Worm (Caenorhabditis elegans) whole organism, L1 larva: ENCODE data around the gene pro-1.

ENCODE experiments used
- C34B4.2 ChIP-seq: sonication (generic microtip); optimal IDR thresholded peaks from 2 replicates; lab custom pipeline; 2017; ENCODE audit warnings: mild to moderate bottlenecking, missing genetic modification characterization, missing compliant biosample characterization
- F16B12.6 ChIP-seq: fragments of 150-350 bp; optimal IDR thresholded peaks from 2 replicates; lab custom pipeline; 2014; ENCODE audit warnings: missing biosample characterization, missing genetic modification characterization
- Y116A8C.19 ChIP-seq: sonication (generic microtip); optimal IDR thresholded peaks from 2 replicates; lab custom pipeline; 2016; ENCODE audit warnings: missing compliant biosample characterization, missing genetic modification characterization, borderline replicate concordance
- aha-1 ChIP-seq: fragments of 150-350 bp; optimal IDR thresholded peaks from 2 replicates; lab custom pipeline; 2014; ENCODE audit warnings: missing biosample characterization, missing genetic modification characterization
- aly-2 ChIP-seq: fragments of 150-350 bp; optimal IDR thresholded peaks from 2 replicates; lab custom pipeline; 2014; ENCODE audit warnings: missing biosample characterization, missing genetic modification characterization
- ama-1 ChIP-seq: fragments of 150-350 bp; optimal IDR thresholded peaks from 2 replicates; lab custom pipeline; 2014
- ceh-88 ChIP-seq: fragments of 200-800 bp; sonication (Bioruptor generic); IDR thresholded peaks from 2 replicates; pipeline ENCODE4 v1.3.6; 2022; ENCODE audit warnings: missing genetic modification characterization, missing compliant biosample characterization
- ceh-90 ChIP-seq: sonication (generic microtip); optimal IDR thresholded peaks from 2 replicates; lab custom pipeline; 2016; ENCODE audit warnings: missing genetic modification characterization, missing compliant biosample characterization
- dpl-1 ChIP-seq, 3 experiments: fragments of 150-350 bp in 2 of 3; sonication (generic microtip) in 1 of 3; optimal IDR thresholded peaks; 2 replicates each; lab custom pipeline; 2014 to 2017; ENCODE audit warnings: missing biosample characterization in 3 of 3, missing genetic modification characterization in 3 of 3, missing genetic modification reagents in 3 of 3
- dsc-1 ChIP-seq: sonication (generic microtip); optimal IDR thresholded peaks from 2 replicates; lab custom pipeline; 2016; ENCODE audit warnings: mild to moderate bottlenecking, missing genetic modification characterization, missing compliant biosample characterization
- efl-1 ChIP-seq, 4 experiments: fragments of 150-350 bp; optimal IDR thresholded peaks in 3 of 4; peaks in 1 of 4; 1 replicate in 1 of 4; 2 replicates in 3 of 4; lab custom pipeline; 2014; ENCODE audit warnings: missing biosample characterization in 2 of 4, missing genetic modification characterization in 2 of 4, missing genetic modification reagents in 2 of 4
- egl-13 ChIP-seq: sonication (generic microtip); optimal IDR thresholded peaks from 2 replicates; lab custom pipeline; 2016; ENCODE audit warnings: missing genotype, missing genetic modification reagents, missing genetic modification characterization, missing compliant biosample characterization
- elt-2 ChIP-seq: sonication (generic microtip); optimal IDR thresholded peaks from 2 replicates; lab custom pipeline; 2016; ENCODE audit warnings: missing genetic modification characterization, mild to moderate bottlenecking, inconsistent platforms, missing compliant biosample characterization, missing genetic modification reagents
- ets-5 ChIP-seq: fragments of 200-800 bp; sonication (Bioruptor generic); IDR thresholded peaks from 2 replicates; pipeline ENCODE4 v1.3.6; 2022; ENCODE audit warnings: missing genetic modification characterization, missing compliant biosample characterization
- fkh-10 ChIP-seq: sonication (generic microtip); optimal IDR thresholded peaks from 2 replicates; lab custom pipeline; 2017; ENCODE audit warnings: missing biosample characterization, missing genetic modification reagents, missing genetic modification characterization
- irx-1 ChIP-seq: sonication (generic microtip); optimal IDR thresholded peaks from 2 replicates; lab custom pipeline; 2016; ENCODE audit warnings: missing genetic modification characterization, missing compliant biosample characterization
- lin-13 ChIP-seq: fragments of 150-350 bp; optimal IDR thresholded peaks from 2 replicates; lab custom pipeline; 2014; ENCODE audit warnings: missing biosample characterization, missing genetic modification reagents, missing genetic modification characterization
- lin-14 ChIP-seq: fragments of 200-800 bp; sonication (Bioruptor generic); optimal IDR thresholded peaks from 2 replicates; lab custom pipeline; 2018; ENCODE audit warnings: mild to moderate bottlenecking, missing genetic modification characterization, moderate library complexity, missing compliant biosample characterization
- lir-3 ChIP-seq: sonication (generic microtip); optimal IDR thresholded peaks from 2 replicates; lab custom pipeline; 2016; ENCODE audit warnings: mild to moderate bottlenecking, missing genetic modification characterization, moderate library complexity, missing compliant biosample characterization; ENCODE audit not compliant: poor library complexity
- lsy-2 ChIP-seq, 2 experiments: fragments of 150-350 bp; optimal IDR thresholded peaks; 2 replicates each; lab custom pipeline; 2014; ENCODE audit warnings: missing biosample characterization in 2 of 2, missing genetic modification characterization in 2 of 2
- mab-9 ChIP-seq: fragments of 200-800 bp; sonication (Bioruptor generic); IDR thresholded peaks from 2 replicates; pipeline ENCODE4 v1.3.6; 2022; ENCODE audit warnings: missing genetic modification reagents, missing genetic modification characterization, missing compliant biosample characterization
- mdl-1 ChIP-seq, 2 experiments: fragments of 150-350 bp; optimal IDR thresholded peaks; 2 replicates each; lab custom pipeline; 2014 to 2017; ENCODE audit warnings: missing biosample characterization in 2 of 2, missing genetic modification characterization in 2 of 2, inconsistent platforms in 1 of 2
- mef-2 ChIP-seq: fragments of 150-350 bp; optimal IDR thresholded peaks from 2 replicates; lab custom pipeline; 2014; ENCODE audit warnings: missing biosample characterization, missing genetic modification characterization
- mep-1 ChIP-seq: fragments of 150-350 bp; optimal IDR thresholded peaks from 2 replicates; lab custom pipeline; 2014; ENCODE audit warnings: missing biosample characterization, missing genetic modification characterization
- nhr-11 ChIP-seq: fragments of 150-350 bp; optimal IDR thresholded peaks from 2 replicates; lab custom pipeline; 2014; ENCODE audit warnings: missing biosample characterization, missing genetic modification characterization
- nhr-12 ChIP-seq: sonication (generic microtip); optimal IDR thresholded peaks from 2 replicates; lab custom pipeline; 2017; ENCODE audit warnings: missing biosample characterization, missing genetic modification characterization
- nhr-19 ChIP-seq: fragments of 200-800 bp; sonication (Bioruptor generic); conservative IDR thresholded peaks from 2 replicates; pipeline ENCODE4 v1.3.6; 2022; ENCODE audit warnings: missing genetic modification characterization, missing compliant biosample characterization
- nhr-237 ChIP-seq: fragments of 150-350 bp; optimal IDR thresholded peaks from 2 replicates; lab custom pipeline; 2014; ENCODE audit warnings: missing biosample characterization, missing genetic modification characterization
- nhr-71 ChIP-seq: sonication (generic microtip); optimal IDR thresholded peaks from 2 replicates; lab custom pipeline; 2016; ENCODE audit warnings: mild to moderate bottlenecking, missing genetic modification characterization, moderate library complexity, missing compliant biosample characterization
- nhr-84 ChIP-seq: sonication (generic microtip); optimal IDR thresholded peaks from 2 replicates; lab custom pipeline; 2017; ENCODE audit warnings: missing biosample characterization, missing genetic modification characterization
- nhr-90 ChIP-seq: sonication (generic microtip); optimal IDR thresholded peaks from 2 replicates; lab custom pipeline; 2016; ENCODE audit warnings: mild to moderate bottlenecking, missing genetic modification characterization, missing compliant biosample characterization; ENCODE audit not compliant: poor library complexity
- pag-3 ChIP-seq: sonication (generic microtip); optimal IDR thresholded peaks from 2 replicates; lab custom pipeline; 2017; ENCODE audit warnings: missing genetic modification characterization, mild to moderate bottlenecking, missing compliant biosample characterization, antibody characterized with exemption, borderline replicate concordance; ENCODE audit not compliant: insufficient read depth
- pqm-1 ChIP-seq: sonication (generic microtip); optimal IDR thresholded peaks from 3 replicates; lab custom pipeline; 2017; ENCODE audit warnings: missing biosample characterization, missing genetic modification characterization
- rnt-1 ChIP-seq: sonication (generic microtip); optimal IDR thresholded peaks from 2 replicates; lab custom pipeline; 2016; ENCODE audit warnings: mild to moderate bottlenecking, missing genetic modification characterization, moderate library complexity, missing compliant biosample characterization
- skn-1 ChIP-seq: fragments of 150-350 bp; optimal IDR thresholded peaks from 2 replicates; lab custom pipeline; 2014; ENCODE audit warnings: missing biosample characterization, missing genetic modification characterization
- snpc-4 ChIP-seq: fragments of 150-350 bp; optimal IDR thresholded peaks from 2 replicates; lab custom pipeline; 2014; ENCODE audit warnings: missing biosample characterization, missing genetic modification characterization
- sup-37 ChIP-seq: fragments of 200-800 bp; sonication (Bioruptor generic); optimal IDR thresholded peaks from 2 replicates; lab custom pipeline; 2018; ENCODE audit warnings: mild to moderate bottlenecking, missing genetic modification characterization, missing compliant biosample characterization
- tbx-2 ChIP-seq: sonication (generic microtip); optimal IDR thresholded peaks from 2 replicates; lab custom pipeline; 2016; ENCODE audit warnings: missing genetic modification characterization, missing compliant biosample characterization
- tlp-1 ChIP-seq: fragments of 150-350 bp; optimal IDR thresholded peaks from 2 replicates; lab custom pipeline; 2014; ENCODE audit warnings: missing biosample characterization, missing genetic modification characterization
- unc-130 ChIP-seq: fragments of 150-350 bp; optimal IDR thresholded peaks from 2 replicates; lab custom pipeline; 2017; ENCODE audit warnings: missing biosample characterization, missing genetic modification characterization, inconsistent platforms
- unc-30 ChIP-seq: sonication (generic microtip); optimal IDR thresholded peaks from 2 replicates; lab custom pipeline; 2017; ENCODE audit warnings: missing biosample characterization, missing genetic modification characterization
- unc-62 ChIP-seq: fragments of 150-350 bp; optimal IDR thresholded peaks from 2 replicates; lab custom pipeline; 2014; ENCODE audit warnings: missing biosample characterization, missing genetic modification reagents, missing genetic modification characterization
- unc-86 ChIP-seq: sonication (generic microtip); optimal IDR thresholded peaks from 2 replicates; lab custom pipeline; 2016; ENCODE audit warnings: missing genetic modification characterization, missing compliant biosample characterization
- vab-15 ChIP-seq: sonication (generic microtip); optimal IDR thresholded peaks from 2 replicates; lab custom pipeline; 2017; ENCODE audit warnings: missing genotype, mild to moderate bottlenecking, missing genetic modification characterization, missing compliant biosample characterization
- xbp-1 ChIP-seq: sonication (generic microtip); optimal IDR thresholded peaks from 2 replicates; lab custom pipeline; 2016; ENCODE audit warnings: missing genetic modification characterization, missing compliant biosample characterization
- zag-1 ChIP-seq: fragments of 150-350 bp; optimal IDR thresholded peaks from 2 replicates; lab custom pipeline; 2014; ENCODE audit warnings: missing biosample characterization, missing genetic modification characterization
- ztf-4 ChIP-seq: fragments of 150-350 bp; optimal IDR thresholded peaks from 2 replicates; lab custom pipeline; 2014; ENCODE audit warnings: missing biosample characterization, missing genetic modification characterization

pro-1 gene

ce11 chrII:10558962-10559415 lies 17.2 kb upstream of the pro-1 start (continued):
- peak; percentile 96 for TF ChIP-seq nhr-71
- TF ChIP-seq ceh-88 (GFP tag; lab: Robert Waterston, UW): peak; percentile 80
- no peak for TF ChIP-seq nhr-84 (tag; lab: Kevin White, UChicago)

ce11 chrII:10558345-10558744 lies 16.5 kb upstream of the pro-1 start:
- TF ChIP-seq unc-130 (tag; lab: Kevin White, UChicago): peak; percentile 65
- TF ChIP-seq ztf-4 (tag; lab: Kevin White, UChicago): peak; percentile 14
- TF ChIP-seq lin-14 (GFP tag; lab: Kevin White, UChicago): peak; percentile 61
- no peak for TF ChIP-seq tbx-2 (tag; lab: Kevin White, UChicago)
- TF ChIP-seq snpc-4 (tag; lab: Kevin White, UChicago): no peak
- no peak for TF ChIP-seq unc-62 (GFP tag; lab: Kevin White, UChicago)
- TF ChIP-seq nhr-11 (tag; lab: Kevin White, UChicago): peak; percentile 1
- TF ChIP-seq mdl-1 (tag; optimal IDR thresholded peaks at IDR 0.05; lab: Kevin White, UChicago): peak in 1 of 2 experiments; percentile 87
- TF ChIP-seq rnt-1: peak; percentile 85
- peak; percentile 37 for TF ChIP-seq nhr-71
- peak; percentile 45 for TF ChIP-seq lir-3 (tag; lab: Kevin White, UChicago)
- TF ChIP-seq dpl-1 (GFP tag; optimal IDR thresholded peaks at IDR 0.05; lab: Kevin White, UChicago): peak in 1 of 3 experiments; percentile 2
- peak; percentile 18 for TF ChIP-seq mep-1 (tag; lab: Kevin White, UChicago)
- peak; percentile 34; the same call in 1 of the 2 replicates for TF ChIP-seq nhr-19 (GFP tag; lab: Robert Waterston, UW)
- no peak for TF ChIP-seq skn-1
- peak in 1 of 2 experiments; percentile 3 for TF ChIP-seq efl-1 (optimal IDR thresholded peaks at IDR 0.05; lab: Kevin White, UChicago)
- TF ChIP-seq efl-1 (GFP tag; optimal IDR thresholded peaks at IDR 0.05 in 1 of 2; lab: Kevin White, UChicago): peak in 1 of 2 experiments; percentile 89
- peak; percentile 41 to 43 for TF ChIP-seq lsy-2 (tag; optimal IDR thresholded peaks at IDR 0.05; lab: Kevin White, UChicago)

- TF ChIP-seq nhr-71 (peak; percentile 92), egl-13 (tag; lab: Kevin White, UChicago) (no peak), mab-9 (GFP tag; lab: Robert Waterston, UW) (no peak), unc-62 (GFP tag; lab: Kevin White, UChicago) (no peak), C34B4.2 (no peak), nhr-12 (tag; lab: Kevin White, UChicago) (no peak), unc-30 (no peak), vab-15 (tag; lab: Kevin White, UChicago) (no peak), pag-3 (no peak), sup-37 (no peak), nhr-11 (tag; lab: Kevin White, UChicago) (no peak), aha-1 (tag; lab: Kevin White, UChicago) (no peak), irx-1 (tag; lab: Kevin White, UChicago) (peak; percentile 53), pqm-1 (tag; lab: Kevin White, UChicago) (no peak), aly-2 (tag; lab: Kevin White, UChicago) (no peak), tbx-2 (tag; lab: Kevin White, UChicago) (peak; percentile 52), zag-1 (tag; lab: Kevin White, UChicago) (no peak), lin-13 (GFP tag; lab: Kevin White, UChicago) (peak; percentile 11), Y116A8C.19 (tag; lab: Kevin White, UChicago) (no peak), dsc-1 (tag; lab: Kevin White, UChicago) (no peak), F16B12.6 (tag; lab: Kevin White, UChicago) (no peak), tlp-1 (no peak), efl-1 (optimal IDR thresholded peaks at IDR 0.05; lab: Kevin White, UChicago) (peak in 1 of 2 experiments; percentile 26), efl-1 (GFP tag; optimal IDR thresholded peaks at IDR 0.05 in 1 of 2; lab: Kevin White, UChicago) (peak in 1 of 2 experiments; percentile 31), nhr-90 (tag; lab: Kevin White, UChicago) (peak; percentile 72), ama-1 (peak; percentile 67), nhr-237 (no peak), mef-2 (tag; lab: Kevin White, UChicago) (no peak), ets-5 (GFP tag; lab: Robert Waterston, UW) (no peak), fkh-10 (no peak), unc-130 (tag; lab: Kevin White, UChicago) (no peak), lin-14 (GFP tag; lab: Kevin White, UChicago) (peak; percentile 79), elt-2 (tag; lab: Kevin White, UChicago) (peak; percentile 22), xbp-1 (tag; lab: Kevin White, UChicago) (peak; percentile 30), unc-86 (tag; lab: Kevin White, UChicago) (no peak), lir-3 (tag; lab: Kevin White, UChicago) (peak; percentile 45), ceh-90 (no peak), mdl-1 (tag; optimal IDR thresholded peaks at IDR 0.05; lab: Kevin White, UChicago) (peak in 1 of 2 experiments; percentile 47), nhr-84 (tag; lab: Kevin White, UChicago) (no peak)
These were observed 15.4 kb upstream of the pro-1 start for ce11 chrII:10557206-10557574.
